Fruit fly (Drosophila melanogaster) whole organism, embryonic: Measurements from ENCODE around the gene TrpA1.

Experiments used
- CG1024 ChIP-seq: fragments of 200-800 bp; sonication (Bioruptor generic); IDR thresholded peaks from 2 replicates; pipeline ENCODE4 v1.3.6; 2022; ENCODE audit warnings: missing biosample characterization, missing genetic modification characterization
- CG10654 ChIP-seq: fragments of 200-800 bp; sonication (Bioruptor generic); optimal IDR thresholded peaks from 2 replicates; lab custom pipeline; 2016; ENCODE audit warnings: missing biosample characterization, missing genetic modification characterization
- CG11398 ChIP-seq: fragments of 200-800 bp; sonication (Bioruptor generic); optimal IDR thresholded peaks from 2 replicates; lab custom pipeline; 2016; ENCODE audit warnings: missing biosample characterization, missing genetic modification characterization
- CG11723 ChIP-seq: fragments of 200-800 bp; sonication (Bioruptor generic); optimal IDR thresholded peaks from 2 replicates; lab custom pipeline; 2017; ENCODE audit warnings: missing biosample characterization, mild to moderate bottlenecking, missing genetic modification characterization
- CG9797 ChIP-seq: fragments of 200-800 bp; sonication (Bioruptor generic); optimal IDR thresholded peaks from 3 replicates; lab custom pipeline; 2018; ENCODE audit warnings: missing biosample characterization, mild to moderate bottlenecking, missing genetic modification characterization
- CoRest ChIP-seq: fragments of 200-800 bp; sonication (Bioruptor generic); optimal IDR thresholded peaks from 3 replicates; lab custom pipeline; 2018; ENCODE audit warnings: missing biosample characterization, mild to moderate bottlenecking, missing genetic modification characterization, moderate library complexity
- Dip3 ChIP-seq: fragments of 200-800 bp; sonication (Bioruptor generic); optimal IDR thresholded peaks from 3 replicates; lab custom pipeline; 2016; ENCODE audit warnings: missing biosample characterization, missing genetic modification characterization
- Dref ChIP-seq: fragments of 200-800 bp; sonication (Bioruptor generic); IDR thresholded peaks from 2 replicates; pipeline ENCODE4 v1.3.6; 2022; ENCODE audit warnings: missing biosample characterization, missing genetic modification characterization
- Tbp ChIP-seq: fragments of >200 bp; optimal IDR thresholded peaks from 2 replicates; lab custom pipeline; 2018; ENCODE audit warnings: missing biosample characterization, missing genetic modification characterization
- ci ChIP-seq: fragments of 200-800 bp; sonication (Bioruptor generic); IDR thresholded peaks from 3 replicates; pipeline ENCODE4 v1.3.6; 2022; ENCODE audit warnings: missing biosample characterization, missing genetic modification characterization
- cwo ChIP-seq: fragments of 200-800 bp; sonication (Bioruptor generic); optimal IDR thresholded peaks from 3 replicates; lab custom pipeline; 2017; ENCODE audit warnings: missing biosample characterization, missing genetic modification characterization, mild to moderate bottlenecking, moderate library complexity, missing genetic modification reagents
- lov ChIP-seq, 2 experiments: fragments of 200-800 bp in 1 of 2; fragments of >200 bp in 1 of 2; sonication (Bioruptor generic) in 1 of 2; IDR thresholded peaks in 1 of 2; optimal IDR thresholded peaks in 1 of 2; 2 replicates in 1 of 2; 3 replicates in 1 of 2; pipeline versions ENCODE4 v1.3.6 to Lab custom; 2017 to 2022; ENCODE audit warnings: missing biosample characterization in 1 of 2, missing genetic modification characterization in 1 of 2

- TF ChIP-seq Dref (GFP tag; lab: Robert Waterston, UW) (no peak), Tbp (no peak), CG11723 (no peak), CG9797 (GFP tag; lab: Kevin White, UChicago) (no peak), ci (GFP tag; lab: Robert Waterston, UW) (no peak), CG11398 (GFP tag; lab: Kevin White, UChicago) (no peak), Dip3 (GFP tag; lab: Kevin White, UChicago) (no peak), CG10654 (no peak), cwo (peak; percentile 2), CoRest (tag; lab: Kevin White, UChicago) (no peak), lov (optimal IDR thresholded peaks at IDR 0.05; lab: Kevin White, UChicago) (no peak), lov (GFP tag; IDR thresholded peaks at IDR 0.05; lab: Robert Waterston, UW) (no peak), CG1024 (GFP tag; lab: Robert Waterston, UW) (no peak)
Measured at dm6 chr3L:8853382-8853781, 51.6 kb downstream of the TrpA1 start.
